Worm (Caenorhabditis elegans) whole organism, young adult: ENCODE data around the gene str-4.

ENCODE experiments used
- C06A6.2 ChIP-seq: fragments of 200-800 bp; sonication (Bioruptor generic); conservative IDR thresholded peaks from 2 replicates; pipeline ENCODE4 v1.3.6; 2022; ENCODE audit warnings: missing genetic modification characterization, missing compliant biosample characterization
- C17E4.6 ChIP-seq: fragments of 200-800 bp; sonication (Bioruptor generic); IDR thresholded peaks from 2 replicates; pipeline ENCODE4 v1.3.6; 2022; ENCODE audit warnings: missing genetic modification reagents, missing genetic modification characterization, missing compliant biosample characterization
- F33H1.4 ChIP-seq: fragments of 200-800 bp; sonication (Bioruptor generic); IDR thresholded peaks from 2 replicates; pipeline ENCODE4 v1.3.6; 2022; ENCODE audit warnings: missing genetic modification reagents, missing genetic modification characterization, missing compliant biosample characterization
- F57C9.4 ChIP-seq: sonication (generic microtip); optimal IDR thresholded peaks from 2 replicates; lab custom pipeline; 2017; ENCODE audit warnings: mild to moderate bottlenecking, missing genetic modification characterization, missing compliant biosample characterization
- K11D2.4 ChIP-seq: fragments of 200-800 bp; sonication (Bioruptor generic); IDR thresholded peaks from 2 replicates; pipeline ENCODE4 v1.3.6; 2022; ENCODE audit warnings: missing genetic modification reagents, missing genetic modification characterization, missing compliant biosample characterization
- T26A5.8 ChIP-seq: sonication (generic microtip); optimal IDR thresholded peaks from 2 replicates; lab custom pipeline; 2016; ENCODE audit warnings: missing genetic modification characterization, missing compliant biosample characterization
- Y53F4B.3 ChIP-seq: fragments of 200-800 bp; sonication (Bioruptor generic); IDR thresholded peaks from 2 replicates; pipeline ENCODE4 v1.3.6; 2022; ENCODE audit warnings: missing genetic modification reagents, missing genetic modification characterization, missing compliant biosample characterization
- Y53G8AR.9 ChIP-seq: fragments of 200-800 bp; sonication (Bioruptor generic); conservative IDR thresholded peaks from 2 replicates; pipeline ENCODE4 v1.3.6; 2022; ENCODE audit warnings: missing genetic modification reagents, missing genetic modification characterization, missing compliant biosample characterization
- Y95B8A.8 ChIP-seq: fragments of 200-800 bp; sonication (Bioruptor generic); IDR thresholded peaks from 2 replicates; pipeline ENCODE4 v1.3.6; 2022; ENCODE audit warnings: missing genetic modification reagents, missing genetic modification characterization, missing compliant biosample characterization
- ZK185.1 ChIP-seq: sonication (generic microtip); optimal IDR thresholded peaks from 2 replicates; lab custom pipeline; 2016; ENCODE audit warnings: mild to moderate bottlenecking, missing genetic modification characterization, missing compliant biosample characterization; ENCODE audit not compliant: poor library complexity, severe bottlenecking
- attf-6 ChIP-seq: fragments of 200-800 bp; sonication (Bioruptor generic); IDR thresholded peaks from 2 replicates; pipeline ENCODE4 v1.3.6; 2022; ENCODE audit warnings: missing genetic modification reagents, missing genetic modification characterization, missing compliant biosample characterization
- bed-2 ChIP-seq: fragments of 200-800 bp; sonication (Bioruptor generic); IDR thresholded peaks from 2 replicates; pipeline ENCODE4 v1.3.6; 2022; ENCODE audit warnings: missing genetic modification reagents, missing genetic modification characterization, missing compliant biosample characterization
- ccch-3 ChIP-seq: fragments of 200-800 bp; sonication (Bioruptor generic); optimal IDR thresholded peaks from 2 replicates; lab custom pipeline; 2018; ENCODE audit warnings: mild to moderate bottlenecking, missing genetic modification characterization, missing compliant biosample characterization
- cebp-1 ChIP-seq, 2 experiments: fragments of 200-800 bp in 1 of 2; sonication (Bioruptor generic) in 1 of 2; sonication (generic microtip) in 1 of 2; IDR thresholded peaks in 1 of 2; optimal IDR thresholded peaks in 1 of 2; 2 replicates each; pipeline versions ENCODE4 v1.3.6 to Lab custom; 2017 to 2022; ENCODE audit warnings: missing compliant biosample characterization in 2 of 2, missing genetic modification characterization in 2 of 2, mild to moderate bottlenecking in 1 of 2, missing genetic modification reagents in 1 of 2, moderate library complexity in 1 of 2
- cebp-2 ChIP-seq: fragments of 200-800 bp; sonication (Bioruptor generic); IDR thresholded peaks from 2 replicates; pipeline ENCODE4 v1.3.6; 2022; ENCODE audit warnings: missing genetic modification characterization, missing compliant biosample characterization
- ceh-100 ChIP-seq: fragments of 200-800 bp; sonication (Bioruptor generic); IDR thresholded peaks from 2 replicates; pipeline ENCODE4 v1.3.6; 2022; ENCODE audit warnings: missing genetic modification reagents, missing genetic modification characterization, missing compliant biosample characterization
- ceh-58 ChIP-seq: fragments of 200-800 bp; sonication (Bioruptor generic); IDR thresholded peaks from 2 replicates; pipeline ENCODE4 v1.3.6; 2022; ENCODE audit warnings: missing genetic modification characterization, missing compliant biosample characterization
- ceh-79 ChIP-seq: sonication (generic microtip); optimal IDR thresholded peaks from 2 replicates; lab custom pipeline; 2017; ENCODE audit warnings: mild to moderate bottlenecking, missing genetic modification characterization, missing compliant biosample characterization
- die-1 ChIP-seq: sonication (generic microtip); optimal IDR thresholded peaks from 2 replicates; lab custom pipeline; 2016; ENCODE audit warnings: missing genotype, mild to moderate bottlenecking, missing genetic modification characterization, missing compliant biosample characterization
- dpl-1 ChIP-seq: fragments of 150-350 bp; optimal IDR thresholded peaks from 2 replicates; lab custom pipeline; 2014; ENCODE audit warnings: missing biosample characterization, missing genetic modification reagents, missing genetic modification characterization
- egl-18 ChIP-seq: fragments of 200-800 bp; sonication (Bioruptor generic); IDR thresholded peaks from 2 replicates; pipeline ENCODE4 v1.3.6; 2022; ENCODE audit warnings: missing genetic modification reagents, missing genetic modification characterization, missing compliant biosample characterization
- ets-4 ChIP-seq: fragments of 200-800 bp; sonication (Bioruptor generic); optimal IDR thresholded peaks from 2 replicates; lab custom pipeline; 2018; ENCODE audit warnings: mild to moderate bottlenecking, missing genetic modification characterization, missing compliant biosample characterization
- fkh-3 ChIP-seq: sonication (generic microtip); optimal IDR thresholded peaks from 2 replicates; lab custom pipeline; 2016; ENCODE audit warnings: mild to moderate bottlenecking, missing genetic modification characterization, missing compliant biosample characterization
- hlh-12 ChIP-seq: sonication (generic microtip); optimal IDR thresholded peaks from 2 replicates; lab custom pipeline; 2016; ENCODE audit warnings: missing genetic modification characterization, missing compliant biosample characterization
- hmg-1.2 ChIP-seq: fragments of 200-800 bp; sonication (Bioruptor generic); IDR thresholded peaks from 2 replicates; pipeline ENCODE4 v1.3.6; 2022; ENCODE audit warnings: missing genetic modification reagents, missing genetic modification characterization, missing compliant biosample characterization
- hmg-20 ChIP-seq: fragments of 200-800 bp; sonication (Bioruptor generic); IDR thresholded peaks from 2 replicates; pipeline ENCODE4 v1.3.6; 2022; ENCODE audit warnings: missing genetic modification reagents, missing genetic modification characterization, missing compliant biosample characterization
- let-607 ChIP-seq, 2 experiments: fragments of 200-800 bp in 1 of 2; sonication (Bioruptor generic) in 1 of 2; sonication (generic microtip) in 1 of 2; optimal IDR thresholded peaks; 2 replicates each; lab custom pipeline; 2016 to 2018; ENCODE audit warnings: mild to moderate bottlenecking in 2 of 2, missing compliant biosample characterization in 2 of 2, missing genetic modification characterization in 2 of 2, moderate library complexity in 2 of 2, missing genotype in 1 of 2
- lin-26 ChIP-seq: fragments of 200-800 bp; sonication (Bioruptor generic); IDR thresholded peaks from 2 replicates; pipeline ENCODE4 v1.3.6; 2022; ENCODE audit warnings: missing genetic modification reagents, missing genetic modification characterization, missing compliant biosample characterization
- lin-40 ChIP-seq: sonication (generic microtip); optimal IDR thresholded peaks from 2 replicates; lab custom pipeline; 2016; ENCODE audit warnings: missing genetic modification characterization, mild to moderate bottlenecking, missing compliant biosample characterization, missing genotype, missing genetic modification reagents
- lin-54 ChIP-seq: fragments of 200-800 bp; sonication (Bioruptor generic); optimal IDR thresholded peaks from 2 replicates; lab custom pipeline; 2018; ENCODE audit warnings: mild to moderate bottlenecking, missing genetic modification characterization, missing compliant biosample characterization
- lsy-27 ChIP-seq: sonication (generic microtip); optimal IDR thresholded peaks from 2 replicates; lab custom pipeline; 2017; ENCODE audit warnings: missing genetic modification characterization, mild to moderate bottlenecking, missing compliant biosample characterization, antibody characterized with exemption, missing genotype, borderline replicate concordance; ENCODE audit not compliant: insufficient read depth
- madf-10 ChIP-seq: sonication (generic microtip); optimal IDR thresholded peaks from 2 replicates; lab custom pipeline; 2016; ENCODE audit warnings: mild to moderate bottlenecking, missing genetic modification characterization, missing compliant biosample characterization
- madf-3 ChIP-seq: fragments of 200-800 bp; sonication (Bioruptor generic); IDR thresholded peaks from 2 replicates; pipeline ENCODE4 v1.3.6; 2022; ENCODE audit warnings: missing genetic modification reagents, missing genetic modification characterization, missing compliant biosample characterization
- mel-28 ChIP-seq: sonication (generic microtip); optimal IDR thresholded peaks from 2 replicates; lab custom pipeline; 2016; ENCODE audit warnings: borderline replicate concordance, mild to moderate bottlenecking, missing genetic modification characterization, missing compliant biosample characterization
- mes-4 ChIP-seq: sonication (generic microtip); optimal IDR thresholded peaks from 2 replicates; lab custom pipeline; 2016; ENCODE audit warnings: missing genotype, missing genetic modification characterization, missing compliant biosample characterization
- nhr-120 ChIP-seq: fragments of 200-800 bp; sonication (Bioruptor generic); IDR thresholded peaks from 2 replicates; pipeline ENCODE4 v1.3.6; 2022; ENCODE audit warnings: missing genetic modification characterization, missing compliant biosample characterization
- nhr-90 ChIP-seq: sonication (generic microtip); optimal IDR thresholded peaks from 2 replicates; lab custom pipeline; 2016; ENCODE audit warnings: missing genotype, mild to moderate bottlenecking, missing genetic modification characterization, missing compliant biosample characterization
- rec-8 ChIP-seq, 2 experiments: sonication (generic microtip); optimal IDR thresholded peaks; 2 replicates each; lab custom pipeline; 2016; ENCODE audit warnings: mild to moderate bottlenecking in 2 of 2, missing genetic modification characterization in 2 of 2, missing genetic modification reagents in 2 of 2, missing genotype in 2 of 2, missing biosample characterization in 1 of 2, missing compliant biosample characterization in 1 of 2, moderate library complexity in 1 of 2
- repo-1 ChIP-seq: sonication (generic microtip); optimal IDR thresholded peaks from 2 replicates; lab custom pipeline; 2017; ENCODE audit warnings: mild to moderate bottlenecking, missing genetic modification characterization, missing compliant biosample characterization
- rpc-1 ChIP-seq, 2 experiments: fragments of 150-350 bp in 1 of 2; sonication (generic microtip) in 1 of 2; optimal IDR thresholded peaks; 2 replicates each; lab custom pipeline; 2014 to 2018; ENCODE audit warnings: missing biosample characterization in 1 of 2, missing genetic modification characterization in 1 of 2, missing genetic modification reagents in 1 of 2, missing genotype in 1 of 2
- sdz-38 ChIP-seq: sonication (generic microtip); optimal IDR thresholded peaks from 2 replicates; lab custom pipeline; 2016; ENCODE audit warnings: missing genotype, missing genetic modification characterization, missing compliant biosample characterization
- sea-2 ChIP-seq: fragments of 200-800 bp; sonication (Bioruptor generic); IDR thresholded peaks from 2 replicates; pipeline ENCODE4 v1.3.6; 2022; ENCODE audit warnings: missing genetic modification characterization, missing compliant biosample characterization
- snpc-4 ChIP-seq, 5 experiments: fragments of 150-350 bp in 1 of 5; sonication (generic microtip) in 4 of 5; optimal IDR thresholded peaks; 2 replicates each; lab custom pipeline; 2014 to 2018; ENCODE audit warnings: missing genetic modification characterization in 5 of 5, missing biosample characterization in 3 of 5, antibody characterized with exemption in 2 of 5, mild to moderate bottlenecking in 2 of 5, missing compliant biosample characterization in 2 of 5, missing genotype in 2 of 5, moderate library complexity in 2 of 5, missing genetic modification reagents in 1 of 5
- sptf-2 ChIP-seq: fragments of 200-800 bp; sonication (Bioruptor generic); optimal IDR thresholded peaks from 2 replicates; lab custom pipeline; 2018; ENCODE audit warnings: mild to moderate bottlenecking, missing genetic modification characterization, missing compliant biosample characterization
- tbp1 ChIP-seq: fragments of 200-800 bp; sonication (Bioruptor generic); optimal IDR thresholded peaks from 2 replicates; lab custom pipeline; 2018; ENCODE audit warnings: mild to moderate bottlenecking, missing genetic modification characterization, missing compliant biosample characterization
- unc-130 ChIP-seq: sonication (generic microtip); optimal IDR thresholded peaks from 2 replicates; lab custom pipeline; 2016; ENCODE audit warnings: missing genetic modification reagents, missing genetic modification characterization, missing compliant biosample characterization
- ztf-18 ChIP-seq: sonication (generic microtip); optimal IDR thresholded peaks from 2 replicates; lab custom pipeline; 2016; ENCODE audit warnings: missing genotype, mild to moderate bottlenecking, missing genetic modification characterization, missing compliant biosample characterization

Gene str-4

ce11 chrV:13309806-13310205 lies 29.7 kb downstream of the str-4 start (continued):
- no peak for TF ChIP-seq nhr-120
- TF ChIP-seq K11D2.4 (GFP tag; lab: Robert Waterston, UW), result no peak
- no peak for TF ChIP-seq sea-2 (GFP tag; lab: Robert Waterston, UW)
- TF ChIP-seq ZK185.1 (tag; lab: Kevin White, UChicago), result no peak
- no peak for TF ChIP-seq F57C9.4 (tag; lab: Kevin White, UChicago)
- TF ChIP-seq madf-3, result peak; percentile 63; the same call in 1 of the 2 replicates
- no peak for TF ChIP-seq die-1 (tag; lab: Kevin White, UChicago)
- no peak for TF ChIP-seq nhr-90 (tag; lab: Kevin White, UChicago)
- TF ChIP-seq dpl-1, result no peak
- TF ChIP-seq Y95B8A.8 (GFP tag; lab: Robert Waterston, UW), result 0 out of 2 replicates have a peak, but pooled peaks have one; percentile 48
- TF ChIP-seq ceh-79 (tag; lab: Kevin White, UChicago), result no peak
- peak; percentile 20 for TF ChIP-seq repo-1 (tag; lab: Kevin White, UChicago)
- TF ChIP-seq cebp-1 (GFP tag; IDR thresholded peaks at IDR 0.05; lab: Robert Waterston, UW), result no peak
- peak; percentile 17 for TF ChIP-seq cebp-1 (tag; optimal IDR thresholded peaks at IDR 0.05; lab: Kevin White, UChicago)
- TF ChIP-seq cebp-2 (GFP tag; lab: Robert Waterston, UW), result no peak
- TF ChIP-seq hmg-20 (GFP tag; lab: Robert Waterston, UW), result no peak
- peak; percentile 10 for TF ChIP-seq snpc-4 (GFP tag; optimal IDR thresholded peaks at IDR 0.05; lab: Kevin White, UChicago)
- peak in 1 of 4 experiments; percentile 21 for TF ChIP-seq snpc-4 (tag; optimal IDR thresholded peaks at IDR 0.05; lab: Kevin White, UChicago)
- no peak for TF ChIP-seq ztf-18 (tag; lab: Kevin White, UChicago)
- no peak for TF ChIP-seq ccch-3 (GFP tag; lab: Kevin White, UChicago)
- no peak for TF ChIP-seq C17E4.6 (GFP tag; lab: Robert Waterston, UW)
- TF ChIP-seq T26A5.8, result no peak
- TF ChIP-seq rec-8 (tag; optimal IDR thresholded peaks at IDR 0.05; lab: Kevin White, UChicago), result no peak
- no peak for TF ChIP-seq ets-4 (GFP tag; lab: Kevin White, UChicago)
- TF ChIP-seq egl-18 (GFP tag; lab: Robert Waterston, UW), result no peak
- TF ChIP-seq lin-40 (tag; lab: Kevin White, UChicago), result no peak
- TF ChIP-seq lsy-27 (tag; lab: Kevin White, UChicago), result no peak
- TF ChIP-seq hmg-1.2 (GFP tag; lab: Robert Waterston, UW), result peak; percentile 36; the same call in 1 of the 2 replicates
- no peak for TF ChIP-seq rpc-1 (optimal IDR thresholded peaks at IDR 0.05; lab: Kevin White, UChicago)
- TF ChIP-seq rpc-1 (tag; optimal IDR thresholded peaks at IDR 0.05; lab: Kevin White, UChicago), result no peak
- TF ChIP-seq C06A6.2 (GFP tag; lab: Robert Waterston, UW), result no peak
- TF ChIP-seq mel-28, result no peak
- no peak for TF ChIP-seq let-607 (tag; optimal IDR thresholded peaks at IDR 0.05; lab: Kevin White, UChicago)
- no peak for TF ChIP-seq hlh-12 (tag; lab: Kevin White, UChicago)
- TF ChIP-seq tbp1 (GFP tag; lab: Kevin White, UChicago), result no peak
- TF ChIP-seq ceh-58 (GFP tag; lab: Robert Waterston, UW), result no peak
- peak; percentile 29 for TF ChIP-seq F33H1.4 (GFP tag; lab: Robert Waterston, UW)
- TF ChIP-seq madf-10, result no peak
- TF ChIP-seq bed-2 (GFP tag; lab: Robert Waterston, UW), result no peak
- no peak for TF ChIP-seq fkh-3 (tag; lab: Kevin White, UChicago)
- TF ChIP-seq ceh-100 (GFP tag; lab: Robert Waterston, UW), result no peak
- no peak for TF ChIP-seq mes-4
- no peak for TF ChIP-seq Y53F4B.3 (GFP tag; lab: Robert Waterston, UW)
- peak; percentile 43; the same call in 1 of the 2 replicates for TF ChIP-seq Y53G8AR.9 (GFP tag; lab: Robert Waterston, UW)
- no peak for TF ChIP-seq lin-26 (GFP tag; lab: Robert Waterston, UW)
- TF ChIP-seq sdz-38, result no peak
- TF ChIP-seq sptf-2 (GFP tag; lab: Kevin White, UChicago), result no peak
- TF ChIP-seq lin-54 (GFP tag; lab: Kevin White, UChicago), result peak; percentile 25
- peak; percentile 13 for TF ChIP-seq unc-130
- no peak for TF ChIP-seq attf-6
